Fruit fly (Drosophila melanogaster): ENCODE data around the gene ppk16.

ppk16 gene

dm6 chr2L:9782176-9782581 lies 7.3 kb upstream of the ppk16 start, which contains the start of gene IP3K1 (continued):
- peak; percentile 33 for TF ChIP-seq trem (tag; optimal IDR thresholded peaks at IDR 0.05)
- peak; percentile 26 for TF ChIP-seq Dad (GFP tag; optimal IDR thresholded peaks at IDR 0.05)
- peak; percentile 10 for TF ChIP-seq mam (GFP tag; optimal IDR thresholded peaks at IDR 0.05)
- no peak for TF ChIP-seq CG10274 (GFP tag; optimal IDR thresholded peaks at IDR 0.05)
- no peak for TF ChIP-seq CG9876 (GFP tag; optimal IDR thresholded peaks at IDR 0.05)
- no peak for TF ChIP-seq chif (GFP tag; optimal IDR thresholded peaks at IDR 0.05)
- TF ChIP-seq CG15514 (GFP tag; optimal IDR thresholded peaks at IDR 0.05), result peak; percentile 63
- no peak for TF ChIP-seq CG15696 (tag; optimal IDR thresholded peaks at IDR 0.05)
- TF ChIP-seq otp (GFP tag; IDR thresholded peaks at IDR 0.05), result peak; percentile 57; the same call in 1 of the 3 replicates
- no peak for TF ChIP-seq luna (GFP tag; optimal IDR thresholded peaks at IDR 0.05)
- TF ChIP-seq Atf-2 (GFP tag; optimal IDR thresholded peaks at IDR 0.05), result no peak
- TF ChIP-seq CG8089 (GFP tag; optimal IDR thresholded peaks at IDR 0.05), result no peak
- TF ChIP-seq CG7357 (GFP tag; IDR thresholded peaks at IDR 0.05), result no peak
- peak; percentile 8 for TF ChIP-seq CG7786 (GFP tag; optimal IDR thresholded peaks at IDR 0.05)
- peak; percentile 85 for TF ChIP-seq nom (GFP tag; optimal IDR thresholded peaks at IDR 0.05)
- no peak for TF ChIP-seq CG14965 (GFP tag; optimal IDR thresholded peaks at IDR 0.05; ENCODE audit: borderline replicate concordance)
- TF ChIP-seq CG4328 (GFP tag; optimal IDR thresholded peaks at IDR 0.05), result no peak
- TF ChIP-seq gfzf (GFP tag; optimal IDR thresholded peaks at IDR 0.05), result no peak
- TF ChIP-seq CG11456 (GFP tag; IDR thresholded peaks at IDR 0.05), result peak; percentile 45; the same call in 1 of the 3 replicates
- TF ChIP-seq row (GFP tag; IDR thresholded peaks at IDR 0.05), result no peak
- TF ChIP-seq Fer2 (tag; optimal IDR thresholded peaks at IDR 0.05), result no peak
- no peak for TF ChIP-seq croc (GFP tag; conservative IDR thresholded peaks at IDR 0.05)
- TF ChIP-seq CG5245 (GFP tag; optimal IDR thresholded peaks at IDR 0.05), result no peak
- TF ChIP-seq CG4404 (GFP tag; IDR thresholded peaks at IDR 0.05), result no peak
- TF ChIP-seq CG1792 (GFP tag; optimal IDR thresholded peaks at IDR 0.05), result no peak
- TF ChIP-seq Stat92E (GFP tag; optimal IDR thresholded peaks at IDR 0.05), result peak in 1 of 3 experiments; percentile 65
- TF ChIP-seq lbe (GFP tag; optimal IDR thresholded peaks at IDR 0.05), result peak; percentile 63
- TF ChIP-seq Dip3 (GFP tag; optimal IDR thresholded peaks at IDR 0.05), result no peak
- peak; percentile 16 for TF ChIP-seq CG12744 (GFP tag; optimal IDR thresholded peaks at IDR 0.05)
- no peak for TF ChIP-seq Usf (GFP tag; optimal IDR thresholded peaks at IDR 0.05)
- TF ChIP-seq Aef1 (GFP tag; IDR thresholded peaks at IDR 0.05), result no peak
- no peak for TF ChIP-seq CG3995 (GFP tag; optimal IDR thresholded peaks at IDR 0.05)
- TF ChIP-seq CG14441 (GFP tag; IDR thresholded peaks at IDR 0.05), result peak; percentile 49; the same call in 1 of the 2 replicates
- 0 out of 4 replicates have a peak, but pooled peaks have one; percentile 19 for TF ChIP-seq Gug (GFP tag; IDR thresholded peaks at IDR 0.05)
- no peak for TF ChIP-seq zfh2 (GFP tag; optimal IDR thresholded peaks at IDR 0.05)
- TF ChIP-seq CG17612 (GFP tag; IDR thresholded peaks at IDR 0.05), result no peak
- no peak for TF ChIP-seq peb (GFP tag; IDR thresholded peaks at IDR 0.05)
- no peak for TF ChIP-seq CG18476 (GFP tag; optimal IDR thresholded peaks at IDR 0.05)
- TF ChIP-seq stwl (tag; optimal IDR thresholded peaks at IDR 0.05), result peak; percentile 1
- TF ChIP-seq ara (GFP tag; IDR thresholded peaks at IDR 0.05), result no peak
- no peak for TF ChIP-seq H2.0 (GFP tag; IDR thresholded peaks at IDR 0.05)
- no peak for TF ChIP-seq zfh1 (GFP tag; IDR thresholded peaks at IDR 0.05)
- no peak for TF ChIP-seq CG4854 (GFP tag; optimal IDR thresholded peaks at IDR 0.05)
- TF ChIP-seq aop (GFP tag; IDR thresholded peaks at IDR 0.05), result no peak
- TF ChIP-seq corto (GFP tag; optimal IDR thresholded peaks at IDR 0.05), result no peak
- no peak for TF ChIP-seq klu (GFP tag; IDR thresholded peaks at IDR 0.05)
- peak; percentile 72; the same call in 2 of the 3 replicates for TF ChIP-seq sr (GFP tag; IDR thresholded peaks at IDR 0.05)
- TF ChIP-seq CG6175 (GFP tag; IDR thresholded peaks at IDR 0.05), result 0 out of 3 replicates have a peak, but pooled peaks have one; percentile 45
- peak; percentile 74 for TF ChIP-seq CG34224 (GFP tag; IDR thresholded peaks at IDR 0.05; ENCODE audit: partially characterized antibody)
- peak; percentile 52; the same call in 1 of the 3 replicates for TF ChIP-seq CG7963 (GFP tag; IDR thresholded peaks at IDR 0.05; ENCODE audit: partially characterized antibody)
- TF ChIP-seq cad (GFP tag; optimal IDR thresholded peaks at IDR 0.05), result no peak
- TF ChIP-seq kah (GFP tag; optimal IDR thresholded peaks at IDR 0.05), result peak; percentile 56
